Worm (Caenorhabditis elegans): ENCODE results near the gene T19D7.6.

- TF ChIP-seq dao-5 (tag; optimal IDR thresholded peaks at IDR 0.05) (no peak), W03F9.2 (tag; optimal IDR thresholded peaks at IDR 0.05) (no peak), him-1 (tag; optimal IDR thresholded peaks at IDR 0.05) (no peak)
These were observed 12.1 kb upstream of the T19D7.6 start, which contains the start of gene Y9C12A.1 for ce11 chrX:682691-683090.
